Worm (Caenorhabditis elegans) whole organism, early embryonic: ENCODE data around the gene K08F4.5.

Source experiments
- F13C5.2 ChIP-seq: sonication (generic microtip); optimal IDR thresholded peaks from 2 replicates; lab custom pipeline; 2017; ENCODE audit warnings: mild to moderate bottlenecking, missing genetic modification characterization, inconsistent platforms, missing compliant biosample characterization
- aly-1 ChIP-seq: sonication (generic microtip); optimal IDR thresholded peaks from 2 replicates; lab custom pipeline; 2016; ENCODE audit warnings: missing genetic modification characterization, missing compliant biosample characterization
- ama-1 ChIP-seq: fragments of 150-350 bp; optimal IDR thresholded peaks from 2 replicates; lab custom pipeline; 2014
- ceh-36 ChIP-seq: sonication (generic microtip); optimal IDR thresholded peaks from 2 replicates; lab custom pipeline; 2016; ENCODE audit warnings: missing genetic modification characterization, inconsistent platforms, missing compliant biosample characterization
- ets-7 ChIP-seq: sonication (generic microtip); optimal IDR thresholded peaks from 2 replicates; lab custom pipeline; 2016; ENCODE audit warnings: missing genotype, missing genetic modification characterization, missing compliant biosample characterization
- hmg-4 ChIP-seq: fragments of 200-800 bp; sonication (Bioruptor generic); optimal IDR thresholded peaks from 2 replicates; lab custom pipeline; 2018; ENCODE audit warnings: mild to moderate bottlenecking, missing genetic modification characterization, missing compliant biosample characterization
- hnd-1 ChIP-seq: sonication (generic microtip); optimal IDR thresholded peaks from 2 replicates; lab custom pipeline; 2016; ENCODE audit warnings: missing genetic modification characterization, missing compliant biosample characterization
- scrt-1 ChIP-seq: fragments of 200-800 bp; sonication (Bioruptor generic); IDR thresholded peaks from 2 replicates; pipeline ENCODE4 v1.3.6; 2022; ENCODE audit warnings: missing genetic modification characterization, missing compliant biosample characterization
- sea-1 ChIP-seq: fragments of 200-800 bp; sonication (Bioruptor generic); conservative IDR thresholded peaks from 2 replicates; pipeline ENCODE4 v1.3.6; 2022; ENCODE audit warnings: missing genetic modification characterization, missing compliant biosample characterization
- tbx-11 ChIP-seq: fragments of 200-800 bp; sonication (Bioruptor generic); IDR thresholded peaks from 2 replicates; pipeline ENCODE4 v1.3.6; 2022; ENCODE audit warnings: missing genetic modification characterization, missing compliant biosample characterization
- tbx-37 ChIP-seq: fragments of 200-800 bp; sonication (Bioruptor generic); conservative IDR thresholded peaks from 2 replicates; pipeline ENCODE4 v1.3.6; 2022; ENCODE audit warnings: missing genetic modification reagents, missing genetic modification characterization, missing compliant biosample characterization

ce11 chrIV:10151439-10151997 is 15.8 kb upstream of the K08F4.5 start, which contains the start of gene copg-1:
- TF ChIP-seq ama-1 (lab: Kevin White, UChicago) = no peak
- TF ChIP-seq scrt-1 (GFP tag; lab: Robert Waterston, UW) = no peak
- TF ChIP-seq tbx-11 (GFP tag; lab: Robert Waterston, UW) = no peak
- TF ChIP-seq hmg-4 (GFP tag; lab: Kevin White, UChicago) = no peak
- TF ChIP-seq hnd-1 (tag; lab: Kevin White, UChicago) = no peak
- no peak for TF ChIP-seq ets-7
- no peak for TF ChIP-seq aly-1 (tag; lab: Kevin White, UChicago)
- no peak for TF ChIP-seq ceh-36
- TF ChIP-seq sea-1 (GFP tag; lab: Robert Waterston, UW) = no peak
- TF ChIP-seq tbx-37 = no peak
- TF ChIP-seq F13C5.2 (tag; lab: Kevin White, UChicago) = no peak
